Fruit fly (Drosophila melanogaster) whole organism, wandering third instar larva: ENCODE results near the gene CG13305.

Source experiments
- Abd-B ChIP-seq: fragments of >200 bp; optimal IDR thresholded peaks from 2 replicates; lab custom pipeline; 2017; ENCODE audit warnings: missing biosample characterization, missing genetic modification characterization
- CG32264 ChIP-seq: fragments of 200-800 bp; sonication (Bioruptor generic); optimal IDR thresholded peaks from 2 replicates; lab custom pipeline; 2016; ENCODE audit warnings: missing biosample characterization, missing genetic modification characterization
- CG9705 ChIP-seq: fragments of 200-800 bp; sonication (Bioruptor generic); optimal IDR thresholded peaks from 2 replicates; lab custom pipeline; 2018; ENCODE audit warnings: missing biosample characterization, mild to moderate bottlenecking, missing genetic modification characterization
- CrebA ChIP-seq: fragments of 200-800 bp; sonication (Bioruptor generic); optimal IDR thresholded peaks from 2 replicates; lab custom pipeline; 2016; ENCODE audit warnings: missing biosample characterization, mild to moderate bottlenecking, missing genetic modification characterization, borderline replicate concordance
- Dfd ChIP-seq: fragments of >200 bp; optimal IDR thresholded peaks from 2 replicates; lab custom pipeline; 2017; ENCODE audit warnings: missing biosample characterization, missing genetic modification characterization
- Dif ChIP-seq: fragments of 200-275, 200-300 bp; sonication (Bioruptor generic); optimal IDR thresholded peaks from 2 replicates; lab custom pipeline; 2018; ENCODE audit warnings: missing biosample characterization, missing genetic modification characterization; ENCODE audit not compliant: partially characterized antibody
- GATAd ChIP-seq: sonication (Bioruptor generic); optimal IDR thresholded peaks from 2 replicates; lab custom pipeline; 2016; ENCODE audit warnings: missing biosample characterization, missing genetic modification characterization
- HLH106 ChIP-seq: fragments of 200-800 bp; optimal IDR thresholded peaks from 3 replicates; lab custom pipeline; 2019; ENCODE audit warnings: missing biosample characterization, mild to moderate bottlenecking, missing genetic modification characterization, moderate library complexity
- Hnf4 ChIP-seq: fragments of 200-800 bp; sonication (Bioruptor generic); optimal IDR thresholded peaks from 2 replicates; lab custom pipeline; 2016; ENCODE audit warnings: missing biosample characterization, mild to moderate bottlenecking, missing genetic modification characterization
- Hr78 ChIP-seq: fragments of >200 bp; optimal IDR thresholded peaks from 2 replicates; lab custom pipeline; 2017; ENCODE audit warnings: missing biosample characterization, missing genetic modification characterization
- Hr83 ChIP-seq: fragments of 200-300 bp; sonication (Bioruptor generic); optimal IDR thresholded peaks from 2 replicates; lab custom pipeline; 2016; ENCODE audit warnings: missing biosample characterization, mild to moderate bottlenecking, missing genetic modification characterization, moderate library complexity; ENCODE audit not compliant: poor library complexity, severe bottlenecking
- Jra ChIP-seq: sonication (Bioruptor generic); optimal IDR thresholded peaks from 2 replicates; lab custom pipeline; 2016; ENCODE audit warnings: missing biosample characterization, missing genetic modification characterization
- Mio ChIP-seq: sonication (Bioruptor generic); optimal IDR thresholded peaks from 2 replicates; lab custom pipeline; 2016; ENCODE audit warnings: missing biosample characterization, missing genetic modification characterization
- Myc ChIP-seq: fragments of >200 bp; optimal IDR thresholded peaks from 2 replicates; lab custom pipeline; 2017
- N ChIP-seq: fragments of >200 bp; optimal IDR thresholded peaks from 2 replicates; lab custom pipeline; 2018; ENCODE audit warnings: missing biosample characterization, missing external identifiers, missing genetic modification characterization
- OdsH ChIP-seq: fragments of 200-800 bp; sonication (Bioruptor generic); optimal IDR thresholded peaks from 2 replicates; lab custom pipeline; 2016; ENCODE audit warnings: missing biosample characterization, mild to moderate bottlenecking, missing genetic modification characterization
- Rel ChIP-seq, 2 experiments: fragments of 200-800 bp; sonication (Bioruptor generic) in 1 of 2; optimal IDR thresholded peaks; 2 replicates in 1 of 2; 3 replicates in 1 of 2; lab custom pipeline; 2016 to 2019; ENCODE audit warnings: mild to moderate bottlenecking in 2 of 2, missing biosample characterization in 2 of 2, missing genetic modification characterization in 2 of 2, moderate library complexity in 1 of 2
- Sp1 ChIP-seq: fragments of 200-800 bp; sonication (Bioruptor generic); optimal IDR thresholded peaks from 3 replicates; lab custom pipeline; 2019; ENCODE audit warnings: missing biosample characterization, mild to moderate bottlenecking, missing genetic modification characterization, moderate library complexity
- Vsx2 ChIP-seq: fragments of 200-300, 225-300 bp; sonication (Bioruptor generic); optimal IDR thresholded peaks from 2 replicates; lab custom pipeline; 2018; ENCODE audit warnings: missing biosample characterization, missing genetic modification characterization; ENCODE audit not compliant: partially characterized antibody
- br ChIP-seq: fragments of 200-800 bp; sonication (Bioruptor generic); optimal IDR thresholded peaks from 2 replicates; lab custom pipeline; 2016; ENCODE audit warnings: missing biosample characterization, missing genetic modification characterization
- brk ChIP-seq: fragments of 200-800 bp; sonication (Bioruptor generic); optimal IDR thresholded peaks from 2 replicates; lab custom pipeline; 2016; ENCODE audit warnings: missing biosample characterization, mild to moderate bottlenecking, missing genetic modification characterization
- dl ChIP-seq, 2 experiments: fragments of 175-275, 200-275 bp in 1 of 2; fragments of 200-275 bp in 1 of 2; sonication (Bioruptor generic); optimal IDR thresholded peaks; lab custom pipeline; 2018; ENCODE audit warnings: mild to moderate bottlenecking in 2 of 2, missing biosample characterization in 2 of 2, missing genetic modification characterization in 2 of 2, moderate library complexity in 2 of 2; ENCODE audit not compliant: partially characterized antibody in 2 of 2, insufficient read depth in 1 of 2
- dmrt93B ChIP-seq: fragments of 200-800 bp; sonication (Bioruptor generic); optimal IDR thresholded peaks from 2 replicates; lab custom pipeline; 2018; ENCODE audit warnings: missing biosample characterization, mild to moderate bottlenecking, missing genetic modification characterization
- dsf ChIP-seq: sonication (Bioruptor generic); optimal IDR thresholded peaks from 2 replicates; lab custom pipeline; 2016; ENCODE audit warnings: missing biosample characterization, missing genetic modification characterization, borderline replicate concordance
- ey ChIP-seq: fragments of 200-800 bp; sonication (Bioruptor generic); optimal IDR thresholded peaks from 2 replicates; lab custom pipeline; 2016; ENCODE audit warnings: missing biosample characterization, missing genetic modification characterization
- foxo ChIP-seq, 2 experiments: fragments of 200-800 bp; sonication (Bioruptor generic); optimal IDR thresholded peaks; 2 replicates in 1 of 2; 3 replicates in 1 of 2; lab custom pipeline; 2016 to 2017; ENCODE audit warnings: missing biosample characterization in 2 of 2, missing genetic modification characterization in 2 of 2
- fru ChIP-seq: fragments of 200-800 bp; sonication (Bioruptor generic); optimal IDR thresholded peaks from 3 replicates; lab custom pipeline; 2016; ENCODE audit warnings: missing biosample characterization, mild to moderate bottlenecking, missing genetic modification characterization
- h ChIP-seq: fragments of 200-800 bp; sonication (Bioruptor generic); optimal IDR thresholded peaks from 3 replicates; lab custom pipeline; 2016; ENCODE audit warnings: missing biosample characterization, mild to moderate bottlenecking, missing genetic modification characterization
- jim ChIP-seq: fragments of 175-275, 200-325 bp; sonication (Bioruptor generic); optimal IDR thresholded peaks from 2 replicates; lab custom pipeline; 2016; ENCODE audit warnings: missing biosample characterization, mild to moderate bottlenecking, missing genetic modification characterization
- lola ChIP-seq: fragments of >200 bp; optimal IDR thresholded peaks from 2 replicates; lab custom pipeline; 2017; ENCODE audit warnings: missing biosample characterization, missing genetic modification characterization
- pan ChIP-seq: fragments of >200 bp; optimal IDR thresholded peaks from 2 replicates; lab custom pipeline; 2017
- psq ChIP-seq: fragments of 200-800 bp; sonication (Bioruptor generic); optimal IDR thresholded peaks from 3 replicates; lab custom pipeline; 2017; ENCODE audit warnings: missing biosample characterization, mild to moderate bottlenecking, missing genetic modification characterization, moderate library complexity
- rgr ChIP-seq: fragments of 200-800 bp; sonication (Bioruptor generic); optimal IDR thresholded peaks from 3 replicates; lab custom pipeline; 2016; ENCODE audit warnings: missing biosample characterization, mild to moderate bottlenecking, missing genetic modification characterization
- sage ChIP-seq: fragments of 200-800 bp; sonication (Bioruptor generic); optimal IDR thresholded peaks from 2 replicates; lab custom pipeline; 2016; ENCODE audit warnings: missing biosample characterization, mild to moderate bottlenecking, missing genetic modification characterization
- sv ChIP-seq: fragments of 200-800 bp; sonication (Bioruptor generic); optimal IDR thresholded peaks from 3 replicates; lab custom pipeline; 2016; ENCODE audit warnings: missing biosample characterization, missing genetic modification characterization
- tai ChIP-seq: sonication (Bioruptor generic); optimal IDR thresholded peaks from 2 replicates; lab custom pipeline; 2016; ENCODE audit warnings: missing biosample characterization, missing genetic modification characterization
- usp ChIP-seq: fragments of >200 bp; optimal IDR thresholded peaks from 2 replicates; lab custom pipeline; 2017; ENCODE audit warnings: missing biosample characterization, missing genetic modification characterization
- woc ChIP-seq: sonication (Bioruptor generic); optimal IDR thresholded peaks from 2 replicates; lab custom pipeline; 2016; ENCODE audit warnings: missing biosample characterization, mild to moderate bottlenecking, missing genetic modification characterization

The CG13305 gene

DNA sequence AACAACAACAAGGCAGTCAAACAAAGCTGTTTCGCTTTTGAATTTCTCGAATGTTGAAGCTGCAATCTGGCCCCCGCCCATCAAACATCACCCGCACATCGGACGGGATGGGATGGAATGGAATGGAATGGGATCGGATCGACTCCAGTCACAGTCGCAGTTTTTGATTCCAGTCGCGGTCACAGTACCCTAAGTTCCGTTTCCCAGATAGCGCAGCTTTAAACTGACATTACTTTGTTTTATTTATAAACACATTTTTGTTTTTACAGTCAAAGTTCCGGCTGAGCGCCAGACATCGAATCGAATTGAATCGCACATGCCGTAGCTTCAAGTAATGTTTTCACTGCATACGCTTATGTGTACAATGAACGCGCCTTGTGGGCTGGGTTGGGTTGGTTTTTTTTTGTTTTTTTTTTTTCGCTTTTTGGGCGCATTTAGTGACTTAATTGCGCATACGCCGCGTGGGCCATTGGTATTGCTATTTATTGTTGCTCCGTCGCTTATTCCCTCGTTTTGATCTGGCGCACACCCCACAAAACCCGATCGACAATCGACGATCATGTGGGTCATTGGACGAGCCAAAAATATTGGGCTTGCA lies 42.2 kb upstream of the CG13305 start (continued):
- TF ChIP-seq N (GFP tag; lab: Kevin White, UChicago) (no peak), OdsH (GFP tag; lab: Kevin White, UChicago) (no peak)

DNA sequence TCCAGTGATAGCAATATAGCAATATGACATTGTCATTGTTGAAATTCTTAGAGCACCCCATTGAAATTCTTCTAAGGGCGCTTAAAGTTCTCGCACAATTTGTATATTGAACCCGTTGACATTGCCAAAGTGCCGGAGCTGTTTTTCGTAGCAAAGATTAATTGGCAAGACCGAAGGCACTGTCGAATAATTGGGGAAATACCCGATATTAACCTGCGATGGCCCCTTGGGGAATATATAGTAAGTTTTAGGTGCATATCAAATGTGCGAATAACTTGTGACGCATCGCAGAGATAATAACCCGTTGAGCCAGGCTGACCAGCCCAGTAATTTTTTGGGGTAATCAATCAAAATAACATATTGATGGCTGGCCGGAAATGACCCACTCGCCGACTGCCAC lies 40.0 kb upstream of the CG13305 start:
- TF ChIP-seq sv (GFP tag; lab: Kevin White, UChicago) (no peak), Rel (GFP tag; optimal IDR thresholded peaks at IDR 0.05; lab: Kevin White, UChicago) (no peak), Rel (tag; optimal IDR thresholded peaks at IDR 0.05; lab: Kevin White, UChicago) (peak; percentile 92), CG9705 (no peak), Hnf4 (no peak), Hr83 (GFP tag; lab: Kevin White, UChicago) (no peak), dmrt93B (GFP tag; lab: Kevin White, UChicago) (no peak), br (GFP tag; lab: Kevin White, UChicago) (no peak), foxo (GFP tag; optimal IDR thresholded peaks at IDR 0.05; lab: Kevin White, UChicago) (no peak)

DNA sequence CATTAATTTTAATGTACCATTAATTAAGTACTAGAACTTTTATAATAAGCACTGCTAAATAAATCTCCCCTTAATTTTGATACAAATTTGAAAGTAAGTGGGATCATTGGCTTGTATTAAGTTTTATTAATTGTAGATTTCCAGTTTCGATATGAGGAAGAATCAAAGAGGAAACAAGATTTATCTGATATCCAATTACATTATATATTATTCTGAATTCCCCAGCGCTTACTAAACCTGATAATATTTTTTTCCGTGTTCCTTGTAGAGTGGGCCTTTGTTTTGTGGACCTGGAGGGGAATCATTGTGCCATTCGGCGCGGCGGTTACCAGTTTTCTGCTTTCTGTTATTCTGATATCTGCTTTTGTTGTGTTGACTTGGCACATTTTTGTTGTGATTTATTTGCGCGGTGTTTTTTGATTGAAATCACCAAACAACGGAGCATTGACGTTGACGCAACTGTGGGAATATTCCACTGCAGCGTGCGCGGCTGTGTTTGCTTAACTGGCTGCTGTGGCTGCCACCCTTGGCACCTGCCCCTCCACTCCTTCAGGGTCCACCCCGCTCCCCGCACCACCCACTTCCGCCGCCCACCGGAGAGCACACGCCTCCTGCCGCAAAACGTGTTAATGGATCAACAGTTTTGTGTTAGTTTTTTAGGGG lies 37.9 kb upstream of the CG13305 start:
- TF ChIP-seq GATAd (GFP tag; lab: Kevin White, UChicago) (no peak), pan (lab: Kevin White, UChicago) (no peak), dmrt93B (GFP tag; lab: Kevin White, UChicago) (no peak), Myc (no peak), Hr83 (GFP tag; lab: Kevin White, UChicago) (no peak), jim (no peak), foxo (GFP tag; optimal IDR thresholded peaks at IDR 0.05; lab: Kevin White, UChicago) (peak in 1 of 2 experiments; percentile 4), CG9705 (no peak), woc (GFP tag; lab: Kevin White, UChicago) (peak; percentile 14), sage (GFP tag; lab: Kevin White, UChicago) (no peak), Hr78 (GFP tag; lab: Kevin White, UChicago) (no peak), rgr (peak; percentile 26), Abd-B (GFP tag; lab: Kevin White, UChicago) (no peak), psq (GFP tag; lab: Kevin White, UChicago) (peak; percentile 22), Dfd (GFP tag; lab: Kevin White, UChicago) (no peak), Rel (GFP tag; optimal IDR thresholded peaks at IDR 0.05; lab: Kevin White, UChicago) (no peak), Rel (tag; optimal IDR thresholded peaks at IDR 0.05; lab: Kevin White, UChicago) (peak; percentile 72), dsf (peak; percentile 2), N (GFP tag; lab: Kevin White, UChicago) (no peak), Mio (GFP tag; lab: Kevin White, UChicago) (no peak), lola (no peak), dl (GFP tag; optimal IDR thresholded peaks at IDR 0.05; lab: Kevin White, UChicago; ENCODE audit: insufficient read depth in 1 of 2, partially characterized antibody in 2 of 2) (no peak), ey (GFP tag; lab: Kevin White, UChicago) (no peak), CG32264 (GFP tag; lab: Kevin White, UChicago) (no peak), sv (GFP tag; lab: Kevin White, UChicago) (no peak), Hnf4 (peak; percentile 25), brk (GFP tag; lab: Kevin White, UChicago) (no peak), br (GFP tag; lab: Kevin White, UChicago) (no peak), usp (no peak), h (peak; percentile 89), Dif (no peak), HLH106 (tag; lab: Kevin White, UChicago) (no peak), Vsx2 (GFP tag; lab: Kevin White, UChicago) (peak; percentile 49), CrebA (GFP tag; lab: Kevin White, UChicago) (no peak), fru (GFP tag; lab: Kevin White, UChicago) (no peak), OdsH (GFP tag; lab: Kevin White, UChicago) (peak; percentile 28), tai (GFP tag; lab: Kevin White, UChicago) (no peak), Sp1 (peak; percentile 3), Jra (no peak)
